Worm (Caenorhabditis elegans): ENCODE measurements around the gene mek-1.
A peak's percentile ranks its signal among the peaks of the same experiment; 100 is the strongest.

The mek-1 gene

DNA sequence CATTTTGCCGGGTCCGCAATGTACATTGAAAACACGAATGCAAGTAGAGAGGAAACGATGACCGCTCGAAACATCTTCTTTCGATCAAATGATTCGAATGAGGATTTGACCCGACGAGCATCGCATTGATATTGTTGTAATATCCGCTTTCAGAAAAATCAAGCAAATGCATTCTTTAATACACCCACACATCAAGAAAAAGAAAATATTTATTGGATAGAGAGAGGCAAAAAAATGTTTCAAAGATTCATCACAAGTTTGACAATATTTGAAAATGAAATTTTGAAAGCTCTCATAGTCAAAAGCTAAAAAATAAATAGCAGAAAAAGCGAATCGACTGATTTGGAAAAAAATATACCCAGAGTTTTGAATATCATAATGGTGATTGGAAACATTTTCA lies 16.4 kb downstream of the mek-1 start, which contains the start of gene try-14:
Gene try-14 (minus strand): TSS at position 101 of the 400 bp plus-strand sequence.
- TF ChIP-seq unc-120 (tag; optimal IDR thresholded peaks at IDR 0.05; ENCODE audit: poor library complexity, severe bottlenecking), result no peak
- no peak for TF ChIP-seq ceh-43 (GFP tag; optimal IDR thresholded peaks at IDR 0.05)
- no peak for TF ChIP-seq nhr-76 (tag; optimal IDR thresholded peaks at IDR 0.05)
- TF ChIP-seq pha-4 (tag; optimal IDR thresholded peaks at IDR 0.05), result no peak
- no peak for TF ChIP-seq mab-5 (tag; optimal IDR thresholded peaks at IDR 0.05)
- TF ChIP-seq tbx-8 (GFP tag; optimal IDR thresholded peaks at IDR 0.05), result no peak
- TF ChIP-seq unc-39 (tag; optimal IDR thresholded peaks at IDR 0.05), result no peak
- TF ChIP-seq lsy-2 (tag; optimal IDR thresholded peaks at IDR 0.05), result no peak
- no peak for TF ChIP-seq blmp-1 (tag; optimal IDR thresholded peaks at IDR 0.05)
- TF ChIP-seq nhr-12 (tag; optimal IDR thresholded peaks at IDR 0.05), result no peak
- TF ChIP-seq flh-1 (GFP tag; optimal IDR thresholded peaks at IDR 0.05), result no peak
- no peak for TF ChIP-seq ceh-39 (tag; optimal IDR thresholded peaks at IDR 0.05)
- TF ChIP-seq ces-1 (GFP tag; optimal IDR thresholded peaks at IDR 0.05), result no peak
- TF ChIP-seq unc-62 (GFP tag; optimal IDR thresholded peaks at IDR 0.05), result no peak
- no peak for TF ChIP-seq M03D4.4 (tag; optimal IDR thresholded peaks at IDR 0.05)
- no peak for TF ChIP-seq elt-3 (tag; optimal IDR thresholded peaks at IDR 0.05)
- TF ChIP-seq ham-2 (GFP tag; optimal IDR thresholded peaks at IDR 0.05), result no peak

DNA sequence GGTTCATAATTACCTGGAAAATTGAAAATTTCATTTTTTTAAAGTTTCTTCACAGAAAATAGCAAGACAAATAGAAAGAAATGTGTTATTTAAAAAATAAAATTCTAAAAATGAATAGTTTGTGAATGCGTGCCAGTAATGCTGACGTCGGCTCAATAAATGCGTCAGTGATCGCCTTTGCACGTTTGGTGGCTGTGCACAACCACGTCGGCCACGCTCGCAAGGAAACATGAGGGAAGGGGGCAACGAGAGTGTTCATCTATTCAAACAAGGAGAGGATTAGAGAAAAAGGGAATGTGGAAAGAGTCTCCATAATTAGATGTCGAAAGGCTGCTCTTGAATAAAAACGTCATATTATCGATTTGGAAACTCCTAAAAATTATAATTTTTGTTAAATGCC lies 21.9 kb downstream of the mek-1 start, which contains the start of gene uggt-1:
Gene uggt-1 (minus strand): TSS at position 13 of the 400 bp plus-strand sequence.
- TF ChIP-seq ham-2 (GFP tag; optimal IDR thresholded peaks at IDR 0.05) (no peak), pha-4 (tag; optimal IDR thresholded peaks at IDR 0.05) (peak; percentile 62), hlh-1 (tag; optimal IDR thresholded peaks at IDR 0.05) (peak; percentile 37), unc-62 (GFP tag; optimal IDR thresholded peaks at IDR 0.05) (no peak), bed-3 (GFP tag; optimal IDR thresholded peaks at IDR 0.05) (no peak), zip-8 (tag; optimal IDR thresholded peaks at IDR 0.05) (peak; percentile 1), lin-13 (tag; optimal IDR thresholded peaks at IDR 0.05) (peak; percentile 90), unc-39 (tag; optimal IDR thresholded peaks at IDR 0.05) (no peak), mls-2 (tag; optimal IDR thresholded peaks at IDR 0.05) (no peak), nhr-237 (tag; optimal IDR thresholded peaks at IDR 0.05) (peak; percentile 40), M03D4.4 (tag; optimal IDR thresholded peaks at IDR 0.05) (peak; percentile 59), nhr-12 (tag; optimal IDR thresholded peaks at IDR 0.05) (no peak), ceh-83 (GFP tag; optimal IDR thresholded peaks at IDR 0.05) (peak; percentile 48), cnd-1 (tag; optimal IDR thresholded peaks at IDR 0.05) (peak; percentile 75), nhr-2 (tag; optimal IDR thresholded peaks at IDR 0.05) (no peak), lsy-2 (tag; optimal IDR thresholded peaks at IDR 0.05) (peak; percentile 77), lin-32 (GFP tag; optimal IDR thresholded peaks at IDR 0.05) (no peak), tbx-8 (GFP tag; optimal IDR thresholded peaks at IDR 0.05) (peak; percentile 28), mab-5 (tag; optimal IDR thresholded peaks at IDR 0.05) (no peak), drap-1 (GFP tag; optimal IDR thresholded peaks at IDR 0.05) (peak; percentile 45), ces-1 (GFP tag; optimal IDR thresholded peaks at IDR 0.05) (peak; percentile 95), sptf-1 (tag; optimal IDR thresholded peaks at IDR 0.05) (no peak), snpc-4 (tag; optimal IDR thresholded peaks at IDR 0.05) (no peak), nhr-28 (tag; optimal IDR thresholded peaks at IDR 0.05) (no peak), ztf-11 (tag; optimal IDR thresholded peaks at IDR 0.05) (no peak), ceh-43 (GFP tag; optimal IDR thresholded peaks at IDR 0.05) (peak; percentile 19), blmp-1 (tag; optimal IDR thresholded peaks at IDR 0.05) (no peak), elt-3 (tag; optimal IDR thresholded peaks at IDR 0.05) (no peak), sem-2 (GFP tag; optimal IDR thresholded peaks at IDR 0.05) (no peak), elt-1 (tag; optimal IDR thresholded peaks at IDR 0.05; ENCODE audit: borderline replicate concordance, insufficient read depth) (no peak), flh-1 (GFP tag; optimal IDR thresholded peaks at IDR 0.05) (peak; percentile 13), mep-1 (tag; optimal IDR thresholded peaks at IDR 0.05) (peak; percentile 92), ceh-39 (tag; optimal IDR thresholded peaks at IDR 0.05) (peak; percentile 36), nhr-76 (tag; optimal IDR thresholded peaks at IDR 0.05) (no peak), unc-120 (tag; optimal IDR thresholded peaks at IDR 0.05; ENCODE audit: poor library complexity, severe bottlenecking) (peak; percentile 55)

- TF ChIP-seq ceh-43 (GFP tag; optimal IDR thresholded peaks at IDR 0.05), result no peak
- no peak for TF ChIP-seq flh-1 (GFP tag; optimal IDR thresholded peaks at IDR 0.05)
- no peak for TF ChIP-seq unc-120 (tag; optimal IDR thresholded peaks at IDR 0.05; ENCODE audit: poor library complexity, severe bottlenecking)
- TF ChIP-seq ham-2 (GFP tag; optimal IDR thresholded peaks at IDR 0.05), result no peak
- TF ChIP-seq ztf-11 (tag; optimal IDR thresholded peaks at IDR 0.05), result no peak
- TF ChIP-seq mls-2 (tag; optimal IDR thresholded peaks at IDR 0.05), result no peak
- TF ChIP-seq blmp-1 (tag; optimal IDR thresholded peaks at IDR 0.05), result no peak
- TF ChIP-seq nhr-12 (tag; optimal IDR thresholded peaks at IDR 0.05), result no peak
- TF ChIP-seq nhr-76 (tag; optimal IDR thresholded peaks at IDR 0.05), result no peak
- TF ChIP-seq ces-1 (GFP tag; optimal IDR thresholded peaks at IDR 0.05), result no peak
- TF ChIP-seq ceh-39 (tag; optimal IDR thresholded peaks at IDR 0.05), result no peak
- no peak for TF ChIP-seq lsy-2 (tag; optimal IDR thresholded peaks at IDR 0.05)
- TF ChIP-seq sptf-1 (tag; optimal IDR thresholded peaks at IDR 0.05), result no peak
- TF ChIP-seq hlh-1 (tag; optimal IDR thresholded peaks at IDR 0.05), result no peak
- TF ChIP-seq elt-1 (tag; optimal IDR thresholded peaks at IDR 0.05; ENCODE audit: borderline replicate concordance, insufficient read depth), result no peak
- no peak for TF ChIP-seq unc-39 (tag; optimal IDR thresholded peaks at IDR 0.05)
Measured at ce11 chrX:7502807-7503206, 23.8 kb downstream of the mek-1 start, which contains the start of gene F48E3.6. Gene F48E3.6 (minus strand): TSS chrX:7502907.

Measured in whole organism, mixed stage, embryonic.